Worm (Caenorhabditis elegans) whole organism, L4 larva: ENCODE data around the gene sri-47.

Experiments used
- ceh-62 ChIP-seq: sonication (generic microtip); optimal IDR thresholded peaks from 2 replicates; lab custom pipeline; 2017; ENCODE audit warnings: missing biosample characterization, missing genetic modification characterization
- ceh-82 ChIP-seq: sonication (generic microtip); optimal IDR thresholded peaks from 2 replicates; lab custom pipeline; 2017; ENCODE audit warnings: missing biosample characterization, missing genetic modification characterization
- fos-1 ChIP-seq: fragments of 150-350 bp; optimal IDR thresholded peaks from 2 replicates; lab custom pipeline; 2014; ENCODE audit warnings: missing biosample characterization, missing genetic modification characterization
- lin-15B ChIP-seq: fragments of 150-350 bp; sonication (generic microtip); optimal IDR thresholded peaks from 3 replicates; lab custom pipeline; 2014; ENCODE audit warnings: missing biosample characterization, missing genetic modification characterization
- nhr-11 ChIP-seq: fragments of 150-350 bp; optimal IDR thresholded peaks from 2 replicates; lab custom pipeline; 2014; ENCODE audit warnings: missing biosample characterization, missing genetic modification characterization
- saeg-2 ChIP-seq: fragments of 200-800 bp; sonication (Bioruptor generic); IDR thresholded peaks from 2 replicates; pipeline ENCODE4 v1.3.6; 2022; ENCODE audit warnings: missing genetic modification reagents, missing genetic modification characterization, missing compliant biosample characterization
- snpc-4 ChIP-seq: fragments of 150-350 bp; optimal IDR thresholded peaks from 2 replicates; lab custom pipeline; 2014; ENCODE audit warnings: missing biosample characterization, missing genetic modification characterization
- ztf-11 ChIP-seq: fragments of 150-350 bp; optimal IDR thresholded peaks from 2 replicates; lab custom pipeline; 2014; ENCODE audit warnings: missing biosample characterization, missing genetic modification characterization

- no peak for TF ChIP-seq ceh-62 (tag; lab: Kevin White, UChicago)
- no peak for TF ChIP-seq nhr-11
- no peak for TF ChIP-seq lin-15B
- TF ChIP-seq fos-1: no peak
- TF ChIP-seq ceh-82 (tag; lab: Kevin White, UChicago): no peak
- TF ChIP-seq snpc-4 (tag; lab: Kevin White, UChicago): no peak
- TF ChIP-seq ztf-11 (tag; lab: Kevin White, UChicago): no peak
- no peak for TF ChIP-seq saeg-2 (GFP tag; lab: Robert Waterston, UW)
These were observed 41.7 kb downstream of the sri-47 start, which contains the start of gene sri-62 for ce11 chrII:2698378-2698777.
